Fruit fly (Drosophila melanogaster): Measurements from ENCODE around the gene CG31343.

- no peak for TF ChIP-seq CG8632 (GFP tag; optimal IDR thresholded peaks at IDR 0.05)
- peak; percentile 91 for TF ChIP-seq CG6854 (GFP tag; optimal IDR thresholded peaks at IDR 0.05)
- TF ChIP-seq pdm3 (GFP tag; optimal IDR thresholded peaks at IDR 0.05) = no peak
- TF ChIP-seq CG6808 (GFP tag; optimal IDR thresholded peaks at IDR 0.05) = no peak
- TF ChIP-seq achi (GFP tag; optimal IDR thresholded peaks at IDR 0.05) = peak; percentile 17
- peak; percentile 60 for TF ChIP-seq Sox102F (GFP tag; optimal IDR thresholded peaks at IDR 0.05)
- TF ChIP-seq Blimp-1 (GFP tag; optimal IDR thresholded peaks at IDR 0.05) = peak; percentile 87
- TF ChIP-seq vri (GFP tag; optimal IDR thresholded peaks at IDR 0.05) = no peak
- TF ChIP-seq Eip78C (GFP tag) = peak; percentile 55
- TF ChIP-seq ss (GFP tag; optimal IDR thresholded peaks at IDR 0.05) = no peak
Observed at dm6 chr3R:21704439-21704838, 40.6 kb upstream of the CG31343 start.

Data from whole organism, prepupa.